Fruit fly (Drosophila melanogaster) whole organism, embryonic: ENCODE data around the gene Eaat2.

ENCODE experiments used
- Abd-B ChIP-seq: fragments of 200-800 bp; sonication (Bioruptor generic); optimal IDR thresholded peaks from 2 replicates; lab custom pipeline; 2018; ENCODE audit warnings: missing biosample characterization, mild to moderate bottlenecking, missing genetic modification characterization, moderate library complexity
- CG11560 ChIP-seq: fragments of 200-800 bp; sonication (Bioruptor generic); IDR thresholded peaks from 3 replicates; pipeline ENCODE4 v1.3.6; 2022; ENCODE audit warnings: missing biosample characterization, missing genetic modification characterization
- CG12659 ChIP-seq: fragments of 200-800 bp; sonication (Bioruptor generic); optimal IDR thresholded peaks from 3 replicates; lab custom pipeline; 2017; ENCODE audit warnings: mild to moderate bottlenecking, missing biosample characterization, missing genetic modification reagents, missing genetic modification characterization
- CG13287 ChIP-seq: fragments of 200-800 bp; sonication (Bioruptor generic); IDR thresholded peaks from 2 replicates; pipeline ENCODE4 v1.3.6; 2022; ENCODE audit warnings: missing biosample characterization, missing genetic modification characterization; ENCODE audit not compliant: partially characterized antibody
- CG13424 ChIP-seq: fragments of 200-800 bp; sonication (Bioruptor generic); optimal IDR thresholded peaks from 2 replicates; lab custom pipeline; 2019; ENCODE audit warnings: missing biosample characterization, mild to moderate bottlenecking, missing genetic modification characterization, moderate library complexity
- CG14860 ChIP-seq: fragments of 200-800 bp; sonication (Bioruptor generic); IDR thresholded peaks from 3 replicates; pipeline ENCODE4 v1.3.6; 2022; ENCODE audit warnings: missing biosample characterization, missing genetic modification characterization; ENCODE audit not compliant: partially characterized antibody
- CG14965 ChIP-seq: fragments of 200-800 bp; sonication (Bioruptor generic); optimal IDR thresholded peaks from 2 replicates; lab custom pipeline; 2016; ENCODE audit warnings: missing biosample characterization, missing genetic modification characterization, borderline replicate concordance
- CG30431 ChIP-seq: fragments of 200-800 bp; sonication (Bioruptor generic); optimal IDR thresholded peaks from 2 replicates; lab custom pipeline; 2017; ENCODE audit warnings: missing biosample characterization, missing genetic modification characterization
- CG31365 ChIP-seq: fragments of 200-800 bp; sonication (Bioruptor generic); optimal IDR thresholded peaks from 2 replicates; lab custom pipeline; 2018; ENCODE audit warnings: missing biosample characterization, mild to moderate bottlenecking, missing genetic modification characterization
- CG3726 ChIP-seq: fragments of 200-800 bp; sonication (Bioruptor generic); IDR thresholded peaks from 3 replicates; pipeline ENCODE4, ENCODE4 v1.3.6; 2022; ENCODE audit warnings: missing biosample characterization, missing genetic modification characterization
- CG4820 ChIP-seq: fragments of 200-800 bp; sonication (Bioruptor generic); optimal IDR thresholded peaks from 3 replicates; lab custom pipeline; 2016; ENCODE audit warnings: missing biosample characterization, missing genetic modification characterization
- CG6813 ChIP-seq: fragments of 200-800 bp; sonication (Bioruptor generic); optimal IDR thresholded peaks from 2 replicates; lab custom pipeline; 2017; ENCODE audit warnings: missing biosample characterization, missing genetic modification characterization, mild to moderate bottlenecking, moderate library complexity, missing genetic modification reagents
- CG7556 ChIP-seq: fragments of 200-800 bp; sonication (Bioruptor generic); optimal IDR thresholded peaks from 2 replicates; lab custom pipeline; 2017; ENCODE audit warnings: missing biosample characterization, mild to moderate bottlenecking, missing genetic modification characterization
- CG8478 ChIP-seq: fragments of >200 bp; optimal IDR thresholded peaks from 2 replicates; lab custom pipeline; 2018
- CG9817 ChIP-seq: fragments of 200-800 bp; sonication (Bioruptor generic); optimal IDR thresholded peaks from 2 replicates; lab custom pipeline; 2018; ENCODE audit warnings: missing biosample characterization, mild to moderate bottlenecking, missing genetic modification characterization, moderate library complexity
- CkIIα-i1 ChIP-seq: fragments of 200-800 bp; sonication (Bioruptor generic); IDR thresholded peaks from 2 replicates; pipeline ENCODE4 v1.3.6; 2022; ENCODE audit warnings: missing biosample characterization, missing genetic modification characterization
- Drgx ChIP-seq: fragments of 200-800 bp; sonication (Bioruptor generic); IDR thresholded peaks from 2 replicates; pipeline ENCODE4 v1.3.6; 2022; ENCODE audit warnings: missing biosample characterization, missing genetic modification characterization
- Ets65A ChIP-seq: fragments of 200-800 bp; sonication (Bioruptor generic); peaks from one replicate; lab custom pipeline; 2016; ENCODE audit warnings: missing biosample characterization, missing genetic modification characterization
- Gug ChIP-seq: fragments of 200-800 bp; sonication (Bioruptor generic); IDR thresholded peaks from 4 replicates; pipeline ENCODE4 v1.3.6; 2022; ENCODE audit warnings: missing biosample characterization, missing genetic modification characterization
- H15 ChIP-seq: fragments of 200-800 bp; sonication (Bioruptor generic); IDR thresholded peaks from 3 replicates; pipeline ENCODE4 v1.3.6; 2022; ENCODE audit warnings: missing biosample characterization, missing genetic modification characterization
- HmgD ChIP-seq: fragments of 200-800 bp; sonication (Bioruptor generic); optimal IDR thresholded peaks from 3 replicates; lab custom pipeline; 2016; ENCODE audit warnings: missing biosample characterization, missing genetic modification characterization
- HmgZ ChIP-seq: fragments of 200-800 bp; sonication (Bioruptor generic); optimal IDR thresholded peaks from 2 replicates; lab custom pipeline; 2018; ENCODE audit warnings: missing biosample characterization, mild to moderate bottlenecking, missing genetic modification characterization
- Hr39 ChIP-seq: fragments of >200 bp; optimal IDR thresholded peaks from 2 replicates; lab custom pipeline; 2017
- Hr78 ChIP-seq, 2 experiments: fragments of 200-800 bp in 1 of 2; fragments of >200 bp in 1 of 2; sonication (Bioruptor generic) in 1 of 2; optimal IDR thresholded peaks; 2 replicates each; lab custom pipeline; 2017 to 2019; ENCODE audit warnings: missing biosample characterization in 2 of 2, missing genetic modification characterization in 2 of 2, mild to moderate bottlenecking in 1 of 2, moderate library complexity in 1 of 2
- Jarid2 ChIP-seq: fragments of 200-800 bp; sonication (Bioruptor generic); optimal IDR thresholded peaks from 3 replicates; lab custom pipeline; 2017; ENCODE audit warnings: mild to moderate bottlenecking, missing biosample characterization, missing genetic modification reagents, missing genetic modification characterization
- Myb ChIP-seq: fragments of 200-800 bp; sonication (Bioruptor generic); optimal IDR thresholded peaks from 2 replicates; lab custom pipeline; 2016; ENCODE audit warnings: missing biosample characterization, missing genetic modification characterization
- Nf-YB ChIP-seq: fragments of 200-800 bp; sonication (Bioruptor generic); optimal IDR thresholded peaks from 3 replicates; lab custom pipeline; 2019; ENCODE audit warnings: missing biosample characterization, mild to moderate bottlenecking, missing genetic modification characterization, moderate library complexity
- Rfx ChIP-seq: fragments of 200-800 bp; sonication (Bioruptor generic); IDR thresholded peaks from 2 replicates; pipeline ENCODE4 v1.3.6; 2022; ENCODE audit warnings: missing biosample characterization, missing genetic modification characterization
- Scr ChIP-seq: fragments of 200-800 bp; sonication (Bioruptor generic); IDR thresholded peaks from 2 replicates; pipeline ENCODE4 v1.3.6; 2022; ENCODE audit warnings: missing biosample characterization, missing genetic modification characterization; ENCODE audit not compliant: partially characterized antibody
- Tbp ChIP-seq: fragments of >200 bp; optimal IDR thresholded peaks from 2 replicates; lab custom pipeline; 2018; ENCODE audit warnings: missing biosample characterization, missing genetic modification characterization
- chif ChIP-seq, 2 experiments: fragments of 200-800 bp; sonication (Bioruptor generic); optimal IDR thresholded peaks; 3 replicates each; lab custom pipeline; 2016; ENCODE audit warnings: missing biosample characterization in 2 of 2, missing genetic modification characterization in 2 of 2
- chinmo ChIP-seq: fragments of 200-800 bp; sonication (Bioruptor generic); IDR thresholded peaks from 4 replicates; pipeline ENCODE4 v1.3.6; 2022; ENCODE audit warnings: missing biosample characterization, missing genetic modification characterization; ENCODE audit not compliant: partially characterized antibody
- crol ChIP-seq: fragments of 200-800 bp; sonication (Bioruptor generic); IDR thresholded peaks from 2 replicates; pipeline ENCODE4 v1.3.6; 2022; ENCODE audit warnings: missing biosample characterization, missing genetic modification characterization
- dati ChIP-seq: fragments of 200-800 bp; sonication (Bioruptor generic); IDR thresholded peaks from 2 replicates; pipeline ENCODE4 v1.3.6; 2022; ENCODE audit warnings: missing biosample characterization, missing genetic modification characterization
- gcm ChIP-seq: fragments of 200-800 bp; sonication (Bioruptor generic); optimal IDR thresholded peaks from 2 replicates; lab custom pipeline; 2019; ENCODE audit warnings: missing biosample characterization, mild to moderate bottlenecking, missing genetic modification characterization, moderate library complexity
- gsb-n ChIP-seq: fragments of 200-800 bp; sonication (Bioruptor generic); optimal IDR thresholded peaks from 3 replicates; lab custom pipeline; 2018; ENCODE audit warnings: missing biosample characterization, mild to moderate bottlenecking, missing genetic modification characterization
- insv ChIP-seq, 2 experiments: fragments of 200-800 bp; sonication (Bioruptor generic); optimal IDR thresholded peaks; 3 replicates each; lab custom pipeline; 2016 to 2018; ENCODE audit warnings: missing biosample characterization in 2 of 2, missing genetic modification characterization in 2 of 2
- nmo ChIP-seq: fragments of 200-800 bp; sonication (Bioruptor generic); optimal IDR thresholded peaks from 2 replicates; lab custom pipeline; 2018; ENCODE audit warnings: missing biosample characterization, mild to moderate bottlenecking, missing genetic modification characterization, moderate library complexity
- pan ChIP-seq, 4 experiments: fragments of >200 bp in 3 of 4; fragments of 200-800 bp in 1 of 4; sonication (Bioruptor generic) in 1 of 4; optimal IDR thresholded peaks in 3 of 4; IDR thresholded peaks in 1 of 4; 2 replicates each; pipeline versions ENCODE4 v1.3.6 to Lab custom; 2017 to 2022; ENCODE audit warnings: missing biosample characterization in 2 of 4, missing genetic modification characterization in 2 of 4, mixed read lengths in 1 of 4
- pfk ChIP-seq: fragments of 200-800 bp; sonication (Bioruptor generic); optimal IDR thresholded peaks from 2 replicates; lab custom pipeline; 2018; ENCODE audit warnings: missing biosample characterization, mild to moderate bottlenecking, missing genetic modification characterization, moderate library complexity
- pita ChIP-seq: fragments of 200-800 bp; sonication (Bioruptor generic); optimal IDR thresholded peaks from 2 replicates; lab custom pipeline; 2017; ENCODE audit warnings: missing biosample characterization, mild to moderate bottlenecking, missing genetic modification characterization
- prd ChIP-seq, 3 experiments: fragments of >200 bp in 2 of 3; fragments of 200-800 bp in 1 of 3; sonication (Bioruptor generic) in 1 of 3; optimal IDR thresholded peaks in 2 of 3; IDR thresholded peaks in 1 of 3; 2 replicates in 2 of 3; 3 replicates in 1 of 3; pipeline versions ENCODE4 v1.3.6 to Lab custom; 2017 to 2022; ENCODE audit warnings: missing biosample characterization in 1 of 3, missing genetic modification characterization in 1 of 3
- sens ChIP-seq: fragments of 200-800 bp; sonication (Bioruptor generic); peaks from one replicate; lab custom pipeline; 2016; ENCODE audit warnings: missing biosample characterization, missing genetic modification characterization
- ssp ChIP-seq: fragments of 200-800 bp; sonication (Bioruptor generic); IDR thresholded peaks from 2 replicates; pipeline ENCODE4 v1.3.6; 2022; ENCODE audit warnings: missing biosample characterization, missing genetic modification characterization
- vvl ChIP-seq: fragments of 200-800 bp; sonication (Bioruptor generic); IDR thresholded peaks from 2 replicates; pipeline ENCODE4 v1.3.6; 2022; ENCODE audit warnings: missing biosample characterization, missing genetic modification characterization

Gene Eaat2

dm6 chr2L:740031-740430 lies 4.2 kb downstream of the Eaat2 start (continued):
- peak; percentile 15 for TF ChIP-seq pita (GFP tag; lab: Kevin White, UChicago)
- TF ChIP-seq prd (optimal IDR thresholded peaks at IDR 0.05; lab: Kevin White, UChicago) = no peak
- peak; percentile 40; the same call in 2 of the 3 replicates for TF ChIP-seq prd (GFP tag; IDR thresholded peaks at IDR 0.05; lab: Robert Waterston, UW)
- peak; percentile 98 for TF ChIP-seq CG31365
- 0 out of 3 replicates have a peak, but pooled peaks have one; percentile 35 for TF ChIP-seq CG14860 (GFP tag; lab: Robert Waterston, UW)
- TF ChIP-seq CG4820 (GFP tag; lab: Kevin White, UChicago) = no peak
- TF ChIP-seq Scr (GFP tag; lab: Robert Waterston, UW) = peak; percentile 15; the same call in 1 of the 2 replicates
- TF ChIP-seq ssp (GFP tag; lab: Robert Waterston, UW) = peak; percentile 41; the same call in 1 of the 2 replicates
- 0 out of 2 replicates have a peak, but pooled peaks have one; percentile 40 for TF ChIP-seq CG13287 (GFP tag; lab: Robert Waterston, UW)
- TF ChIP-seq insv (GFP tag; optimal IDR thresholded peaks at IDR 0.05; lab: Kevin White, UChicago) = no peak
- peak; percentile 27 for TF ChIP-seq Jarid2 (GFP tag; lab: Kevin White, UChicago)
- peak; percentile 30 for TF ChIP-seq HmgD (GFP tag; lab: Kevin White, UChicago)
- TF ChIP-seq nmo (GFP tag; lab: Kevin White, UChicago) = peak; percentile 51
- no peak for TF ChIP-seq CG14965 (GFP tag; lab: Kevin White, UChicago)
- TF ChIP-seq CG9817 (tag; lab: Kevin White, UChicago) = peak; percentile 19
- TF ChIP-seq Gug (GFP tag; lab: Robert Waterston, UW) = 0 out of 4 replicates have a peak, but pooled peaks have one; percentile 30
- TF ChIP-seq chif (GFP tag; optimal IDR thresholded peaks at IDR 0.05; lab: Kevin White, UChicago) = peak in 1 of 2 experiments; percentile 49
- peak; percentile 70 for TF ChIP-seq CG11560 (tag; lab: Robert Waterston, UW)
- TF ChIP-seq gsb-n = no peak
- TF ChIP-seq CG7556 (GFP tag; lab: Kevin White, UChicago) = no peak
- TF ChIP-seq Myb (GFP tag; lab: Kevin White, UChicago) = peak; percentile 41
- TF ChIP-seq Ets65A = peak; percentile 81
- peak; percentile 7 for TF ChIP-seq CG13424 (tag; lab: Kevin White, UChicago)
- TF ChIP-seq Abd-B (GFP tag; lab: Kevin White, UChicago) = peak; percentile 95
- peak; percentile 80 for TF ChIP-seq sens
- TF ChIP-seq CG12659 = peak; percentile 11
- TF ChIP-seq CG3726 (GFP tag; lab: Robert Waterston, UW) = no peak
- TF ChIP-seq Nf-YB = no peak
- peak; percentile 28 for TF ChIP-seq HmgZ (tag; lab: Kevin White, UChicago)
- TF ChIP-seq CG8478 (lab: Kevin White, UChicago) = peak; percentile 88
- TF ChIP-seq, all 482 proteins: peak for 87

dm6 chr2L:735772-736171 lies 8.4 kb downstream of the Eaat2 start:
- TF ChIP-seq gcm (GFP tag; lab: Kevin White, UChicago) (no peak), Tbp (GFP tag; lab: Kevin White, UChicago) (no peak), pfk (no peak), Hr39 (peak; percentile 57), H15 (GFP tag; lab: Robert Waterston, UW) (0 out of 3 replicates have a peak, but pooled peaks have one; percentile 25), crol (GFP tag; lab: Robert Waterston, UW) (peak; percentile 77), CkIIα-i1 (GFP tag; lab: Robert Waterston, UW) (no peak), chinmo (GFP tag; lab: Robert Waterston, UW) (0 out of 4 replicates have a peak, but pooled peaks have one; percentile 19), CG30431 (GFP tag; lab: Kevin White, UChicago) (no peak), Rfx (GFP tag; lab: Robert Waterston, UW) (no peak), Drgx (GFP tag; lab: Robert Waterston, UW) (0 out of 2 replicates have a peak, but pooled peaks have one; percentile 25), dati (GFP tag; lab: Robert Waterston, UW) (no peak), CG6813 (GFP tag; lab: Kevin White, UChicago) (no peak), vvl (0 out of 2 replicates have a peak, but pooled peaks have one; percentile 15), Hr78 (GFP tag; optimal IDR thresholded peaks at IDR 0.05; lab: Kevin White, UChicago) (peak in 1 of 2 experiments; percentile 7), pan (optimal IDR thresholded peaks at IDR 0.05; lab: Kevin White, UChicago) (no peak), pan (GFP tag; optimal IDR thresholded peaks at IDR 0.05 in 1 of 2, IDR thresholded peaks at IDR 0.05 in 1 of 2) (peak in 1 of 2 experiments; percentile 30)
- TF ChIP-seq, all 482 proteins: peak for 8
